Worm (Caenorhabditis elegans): ENCODE results near the gene rgs-4.

DNA sequence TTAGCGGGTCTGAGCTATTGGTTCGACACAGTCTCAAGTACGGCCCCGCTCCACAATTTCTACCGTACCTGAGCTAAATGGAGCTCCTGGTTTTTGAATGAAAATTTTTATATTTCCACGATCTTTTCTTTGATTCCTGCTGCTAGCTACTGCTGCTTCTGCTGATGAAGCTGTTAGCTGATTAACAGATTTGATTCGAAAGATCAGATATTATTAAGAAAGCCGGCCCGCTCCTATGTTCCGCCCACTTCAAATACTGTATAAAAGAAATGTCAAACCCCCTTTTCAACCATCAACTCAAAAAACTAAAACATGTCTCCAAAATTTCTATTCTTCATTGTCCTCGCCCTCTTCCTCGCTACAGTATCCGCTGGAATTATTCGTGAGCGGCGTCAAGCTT is 37.0 kb upstream of the rgs-4 start, which contains the start of gene nspe-3:
- TF ChIP-seq lin-35 (GFP tag; optimal IDR thresholded peaks at IDR 0.05) (no peak), bed-1 (GFP tag; IDR thresholded peaks at IDR 0.05) (no peak), tbp1 (GFP tag; optimal IDR thresholded peaks at IDR 0.05) (no peak), hlh-12 (tag; optimal IDR thresholded peaks at IDR 0.05) (no peak), Y53G8AR.9 (GFP tag; conservative IDR thresholded peaks at IDR 0.05) (no peak), unc-62 (GFP tag; optimal IDR thresholded peaks at IDR 0.05) (no peak), Y95B8A.8 (GFP tag; IDR thresholded peaks at IDR 0.05) (no peak), pha-4 (tag; optimal IDR thresholded peaks at IDR 0.05) (no peak), atf-7 (tag; optimal IDR thresholded peaks at IDR 0.05) (no peak), K12H6.12 (tag; optimal IDR thresholded peaks at IDR 0.05) (no peak), ztf-25 (GFP tag; IDR thresholded peaks at IDR 0.05) (no peak), ceh-79 (tag; optimal IDR thresholded peaks at IDR 0.05) (no peak)

Data from whole organism, young adult.